Fruit fly (Drosophila melanogaster): ENCODE data around the gene CG42556.
A peak's percentile ranks its signal among the peaks of the same experiment; 100 is the strongest.

The CG42556 gene

DNA sequence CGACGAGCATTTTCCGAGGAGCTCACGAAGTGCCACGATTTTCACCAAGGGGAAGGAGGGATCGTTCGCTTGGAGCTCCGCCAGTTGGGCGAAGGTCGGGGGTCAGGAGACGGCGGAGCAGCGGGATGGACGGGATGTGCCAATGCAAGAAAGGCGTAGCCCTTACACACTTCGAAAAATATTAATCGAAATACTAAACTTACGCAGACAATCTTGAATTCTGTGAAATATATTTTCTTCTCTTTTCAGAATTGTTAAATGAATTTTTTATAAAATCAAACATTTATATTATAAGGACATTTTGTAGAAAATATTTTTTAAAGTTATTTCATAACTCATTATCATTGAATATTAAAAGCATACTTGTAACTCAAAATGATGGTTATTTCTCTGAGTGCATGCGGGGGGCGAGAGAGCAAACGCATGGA is 20.8 kb upstream of the CG42556 start (continued):
- peak; percentile 29 for TF ChIP-seq CG10267 (tag; optimal IDR thresholded peaks at IDR 0.05)
- TF ChIP-seq CG16779 (GFP tag; IDR thresholded peaks at IDR 0.05) = no peak
- peak in 1 of 2 experiments; percentile 79 for TF ChIP-seq Hr51 (GFP tag; optimal IDR thresholded peaks at IDR 0.05)
- TF ChIP-seq pb (GFP tag; optimal IDR thresholded peaks at IDR 0.05) = no peak
- TF ChIP-seq CG6791 (GFP tag; IDR thresholded peaks at IDR 0.05; ENCODE audit: partially characterized antibody) = no peak
- peak; percentile 71 for TF ChIP-seq Sox100B (GFP tag; optimal IDR thresholded peaks at IDR 0.05)
- TF ChIP-seq stc (GFP tag; IDR thresholded peaks at IDR 0.05) = peak; percentile 44; the same call in 1 of the 2 replicates
- TF ChIP-seq CG14667 (GFP tag; IDR thresholded peaks at IDR 0.05) = peak; percentile 29; the same call in 1 of the 2 replicates
- peak; percentile 45; the same call in 1 of the 3 replicates for TF ChIP-seq CG14050 (GFP tag; IDR thresholded peaks at IDR 0.05)
- TF ChIP-seq CG18476 (GFP tag; optimal IDR thresholded peaks at IDR 0.05) = no peak
- TF ChIP-seq lab (GFP tag; optimal IDR thresholded peaks at IDR 0.05) = peak; percentile 49
- TF ChIP-seq CG31365 (tag; optimal IDR thresholded peaks at IDR 0.05) = no peak
- no peak for TF ChIP-seq CG12155 (GFP tag; optimal IDR thresholded peaks at IDR 0.05)
- peak; percentile 33 for TF ChIP-seq CG17385 (GFP tag; optimal IDR thresholded peaks at IDR 0.05)
- TF ChIP-seq esg (GFP tag; conservative IDR thresholded peaks at IDR 0.05) = 0 out of 2 replicates have a peak, but pooled peaks have one; percentile 29
- peak; percentile 55 for TF ChIP-seq CG18619 (GFP tag; optimal IDR thresholded peaks at IDR 0.05)
- TF ChIP-seq NC2β (GFP tag; optimal IDR thresholded peaks at IDR 0.05) = no peak
- no peak for TF ChIP-seq Neu2 (GFP tag; optimal IDR thresholded peaks at IDR 0.05; ENCODE audit: borderline replicate concordance)
- TF ChIP-seq lmd (GFP tag; IDR thresholded peaks at IDR 0.05) = peak; percentile 73
- peak; percentile 33 for TF ChIP-seq tap (tag; optimal IDR thresholded peaks at IDR 0.05)
- TF ChIP-seq sug (tag; optimal IDR thresholded peaks at IDR 0.05) = no peak
- peak; percentile 17 for TF ChIP-seq BtbVII (GFP tag; optimal IDR thresholded peaks at IDR 0.05)
- TF ChIP-seq dysf (GFP tag; IDR thresholded peaks at IDR 0.05) = peak; percentile 75
- TF ChIP-seq schlank (tag; optimal IDR thresholded peaks at IDR 0.05) = no peak
- peak; percentile 12 for TF ChIP-seq NfI (GFP tag; optimal IDR thresholded peaks at IDR 0.05)
- no peak for TF ChIP-seq hkb (optimal IDR thresholded peaks at IDR 0.05)
- TF ChIP-seq hkb (GFP tag; IDR thresholded peaks at IDR 0.05) = peak; percentile 53; the same call in 1 of the 2 replicates
- peak; percentile 72 for TF ChIP-seq CG2712 (tag; optimal IDR thresholded peaks at IDR 0.05)
- no peak for TF ChIP-seq onecut (GFP tag; IDR thresholded peaks at IDR 0.05)
- TF ChIP-seq CG11723 (GFP tag; optimal IDR thresholded peaks at IDR 0.05) = no peak
- peak; percentile 15 for TF ChIP-seq CG5180 (GFP tag; optimal IDR thresholded peaks at IDR 0.05)
- no peak for TF ChIP-seq zfh2 (GFP tag; optimal IDR thresholded peaks at IDR 0.05)
- TF ChIP-seq chm (GFP tag; IDR thresholded peaks at IDR 0.05) = no peak; the same call in 1 of the 2 replicates
- no peak for TF ChIP-seq danr (GFP tag; IDR thresholded peaks at IDR 0.05)
- TF ChIP-seq Mad (GFP tag; optimal IDR thresholded peaks at IDR 0.05) = no peak
- TF ChIP-seq PHDP (tag; optimal IDR thresholded peaks at IDR 0.05) = peak; percentile 60
- TF ChIP-seq HHEX (GFP tag; optimal IDR thresholded peaks at IDR 0.05) = peak; percentile 24
- peak; percentile 41 for TF ChIP-seq CG18599 (GFP tag; optimal IDR thresholded peaks at IDR 0.05)
- TF ChIP-seq CG10366 (GFP tag; IDR thresholded peaks at IDR 0.05) = peak; percentile 32
- TF ChIP-seq ato (GFP tag; IDR thresholded peaks at IDR 0.05; ENCODE audit: partially characterized antibody) = no peak
- TF ChIP-seq CG9932 (GFP tag; IDR thresholded peaks at IDR 0.05) = peak; percentile 39; the same call in 1 of the 2 replicates
- peak; percentile 23 for TF ChIP-seq org-1 (GFP tag; optimal IDR thresholded peaks at IDR 0.05)
- TF ChIP-seq CG8944 (GFP tag; optimal IDR thresholded peaks at IDR 0.05) = no peak
- TF ChIP-seq nmo (GFP tag; optimal IDR thresholded peaks at IDR 0.05) = peak; percentile 66
- peak; percentile 37 for TF ChIP-seq CG8388 (GFP tag; optimal IDR thresholded peaks at IDR 0.05)
- no peak for TF ChIP-seq p53 (GFP tag; optimal IDR thresholded peaks at IDR 0.05)
- no peak for TF ChIP-seq Hand (GFP tag; optimal IDR thresholded peaks at IDR 0.05)
- TF ChIP-seq E2f2 (GFP tag; IDR thresholded peaks at IDR 0.05) = peak; percentile 29; the same call in 1 of the 2 replicates
- no peak for TF ChIP-seq kah (GFP tag; optimal IDR thresholded peaks at IDR 0.05)
- TF ChIP-seq pnt (GFP tag; optimal IDR thresholded peaks at IDR 0.05) = no peak
